Fruit fly (Drosophila melanogaster): ENCODE results near the gene CG13813.

Gene CG13813

DNA sequence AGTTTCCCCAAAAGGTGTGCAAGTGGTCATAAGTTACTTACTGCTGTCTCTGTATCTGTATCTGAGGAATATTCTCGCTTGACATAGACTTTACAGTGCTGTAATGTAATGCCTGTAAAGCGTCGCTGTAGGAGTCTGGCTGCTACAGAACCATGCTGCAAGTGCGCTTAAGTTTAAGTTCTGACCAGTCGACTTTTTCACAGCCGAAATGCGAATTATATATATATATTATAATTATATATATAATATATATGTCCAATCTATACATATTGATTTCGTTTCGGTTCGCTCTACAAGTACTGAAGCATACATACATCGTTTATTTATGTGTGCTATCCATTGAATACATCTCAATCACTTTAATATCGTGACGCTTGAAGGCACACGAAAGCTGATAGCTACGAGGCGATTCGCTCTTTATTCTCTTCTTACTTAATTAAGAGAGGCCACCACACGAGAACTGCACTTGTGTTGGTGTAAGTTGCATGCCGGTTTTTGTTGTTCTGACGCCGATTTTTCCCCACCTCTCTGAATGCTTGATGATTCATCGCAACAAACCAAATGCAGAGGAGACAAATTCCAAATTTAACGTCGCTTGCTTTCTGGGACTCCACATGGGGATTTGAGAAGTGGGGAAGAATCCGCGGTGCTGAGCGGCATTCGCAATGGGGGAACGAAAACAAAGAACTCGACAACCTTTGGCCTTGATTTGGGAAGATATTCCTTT lies 45.0 kb upstream of the CG13813 start (continued):
- TF ChIP-seq CG10147 (GFP tag; optimal IDR thresholded peaks at IDR 0.05) (no peak), BEAF-32 (GFP tag; optimal IDR thresholded peaks at IDR 0.05) (peak; percentile 16), CG4424 (GFP tag; optimal IDR thresholded peaks at IDR 0.05) (no peak), CG17385 (GFP tag; optimal IDR thresholded peaks at IDR 0.05) (peak; percentile 40), CG10565 (GFP tag; optimal IDR thresholded peaks at IDR 0.05) (no peak), hth (optimal IDR thresholded peaks at IDR 0.05) (no peak), CG3281 (GFP tag; optimal IDR thresholded peaks at IDR 0.05) (no peak), CG14965 (GFP tag; optimal IDR thresholded peaks at IDR 0.05; ENCODE audit: borderline replicate concordance) (no peak), Oli (tag; optimal IDR thresholded peaks at IDR 0.05) (peak; percentile 27), CG18764 (GFP tag; optimal IDR thresholded peaks at IDR 0.05) (no peak), da (GFP tag; optimal IDR thresholded peaks at IDR 0.05) (no peak), CG5953 (GFP tag; IDR thresholded peaks at IDR 0.05) (no peak), CG42726 (GFP tag; IDR thresholded peaks at IDR 0.05; ENCODE audit: partially characterized antibody) (no peak), CG11560 (tag; IDR thresholded peaks at IDR 0.05) (no peak), fu2 (GFP tag; optimal IDR thresholded peaks at IDR 0.05) (no peak), repo (GFP tag; optimal IDR thresholded peaks at IDR 0.05) (no peak), HLH3B (GFP tag; IDR thresholded peaks at IDR 0.05) (no peak), Scr (GFP tag; IDR thresholded peaks at IDR 0.05; ENCODE audit: partially characterized antibody) (0 out of 2 replicates have a peak, but pooled peaks have one; percentile 23), gem (tag; optimal IDR thresholded peaks at IDR 0.05) (no peak), CG15514 (GFP tag; optimal IDR thresholded peaks at IDR 0.05) (no peak), Lhr (GFP tag; optimal IDR thresholded peaks at IDR 0.05) (peak; percentile 1), Ets65A (GFP tag) (peak; percentile 75), MESR4 (GFP tag; optimal IDR thresholded peaks at IDR 0.05) (no peak), CG13424 (tag; optimal IDR thresholded peaks at IDR 0.05) (peak; percentile 3), PHDP (tag; optimal IDR thresholded peaks at IDR 0.05) (peak; percentile 36), croc (GFP tag; conservative IDR thresholded peaks at IDR 0.05) (no peak), Bdp1 (GFP tag; optimal IDR thresholded peaks at IDR 0.05) (no peak), Blimp-1 (GFP tag; optimal IDR thresholded peaks at IDR 0.05) (no peak), pita (GFP tag; optimal IDR thresholded peaks at IDR 0.05) (no peak), CG11723 (GFP tag; optimal IDR thresholded peaks at IDR 0.05) (no peak), dm (GFP tag; optimal IDR thresholded peaks at IDR 0.05) (no peak), CG9817 (tag; optimal IDR thresholded peaks at IDR 0.05) (no peak), insv (GFP tag; optimal IDR thresholded peaks at IDR 0.05) (no peak), CG14667 (GFP tag; IDR thresholded peaks at IDR 0.05) (no peak), vnd (GFP tag; IDR thresholded peaks at IDR 0.05; ENCODE audit: partially characterized antibody) (no peak), CG7271 (tag; optimal IDR thresholded peaks at IDR 0.05) (no peak), CG14050 (GFP tag; IDR thresholded peaks at IDR 0.05) (no peak), Hey (tag; optimal IDR thresholded peaks at IDR 0.05) (no peak), CG3726 (GFP tag; IDR thresholded peaks at IDR 0.05) (no peak), gt (GFP tag; IDR thresholded peaks at IDR 0.05) (no peak), Dp (GFP tag; optimal IDR thresholded peaks at IDR 0.05) (peak; percentile 73), Doc3 (GFP tag; IDR thresholded peaks at IDR 0.05; ENCODE audit: partially characterized antibody) (no peak), Nf-YB (GFP tag; optimal IDR thresholded peaks at IDR 0.05) (peak; percentile 6), CG8290 (GFP tag; optimal IDR thresholded peaks at IDR 0.05) (no peak), CG8290 (tag; optimal IDR thresholded peaks at IDR 0.05) (no peak), Bgb (GFP tag; IDR thresholded peaks at IDR 0.05; ENCODE audit: partially characterized antibody) (0 out of 2 replicates have a peak, but pooled peaks have one; percentile 12), Nf-YC (tag; optimal IDR thresholded peaks at IDR 0.05) (peak; percentile 35), ato (GFP tag; IDR thresholded peaks at IDR 0.05; ENCODE audit: partially characterized antibody) (no peak), CG9797 (GFP tag; optimal IDR thresholded peaks at IDR 0.05) (no peak)
